Fruit fly (Drosophila melanogaster) whole organism, pupa: ENCODE results near the gene CG33310.

ENCODE experiments used
- CG10348 ChIP-seq: fragments of 200-800 bp; sonication (Bioruptor generic); IDR thresholded peaks from 2 replicates; pipeline ENCODE4 v1.3.6; 2022; ENCODE audit warnings: missing biosample characterization, missing genetic modification characterization
- CG12605 ChIP-seq: fragments of 200-800 bp; sonication (Bioruptor generic); IDR thresholded peaks from 2 replicates; pipeline ENCODE4 v1.3.6; 2022; ENCODE audit warnings: missing biosample characterization, missing genetic modification characterization
- CG13204 ChIP-seq: fragments of 200-800 bp; sonication (Bioruptor generic); optimal IDR thresholded peaks from 2 replicates; lab custom pipeline; 2018; ENCODE audit warnings: missing biosample characterization, mild to moderate bottlenecking, missing genetic modification characterization, moderate library complexity
- CG14655 ChIP-seq: fragments of 200-800 bp; sonication (Bioruptor generic); optimal IDR thresholded peaks from 3 replicates; lab custom pipeline; 2017; ENCODE audit warnings: mild to moderate bottlenecking, missing biosample characterization, missing genetic modification reagents, missing genetic modification characterization
- CG15710 ChIP-seq: fragments of 200-800 bp; sonication (Bioruptor generic); optimal IDR thresholded peaks from 2 replicates; lab custom pipeline; 2018; ENCODE audit warnings: missing biosample characterization, mild to moderate bottlenecking, missing genetic modification characterization, moderate library complexity
- CG17806 ChIP-seq: fragments of 200-800 bp; sonication (Bioruptor generic); optimal IDR thresholded peaks from 2 replicates; lab custom pipeline; 2018; ENCODE audit warnings: missing biosample characterization, mild to moderate bottlenecking, missing genetic modification characterization, moderate library complexity
- CG32121 ChIP-seq: fragments of 200-800 bp; sonication (Bioruptor generic); IDR thresholded peaks from 2 replicates; pipeline ENCODE4 v1.3.6; 2022; ENCODE audit warnings: missing biosample characterization, missing genetic modification characterization
- CG34367 ChIP-seq: fragments of 200-800 bp; sonication (Bioruptor generic); optimal IDR thresholded peaks from 2 replicates; lab custom pipeline; 2018; ENCODE audit warnings: missing biosample characterization, mild to moderate bottlenecking, missing genetic modification characterization
- CG4496 ChIP-seq: fragments of 200-800 bp; sonication (Bioruptor generic); IDR thresholded peaks from 3 replicates; pipeline ENCODE4 v1.3.6; 2022; ENCODE audit warnings: missing biosample characterization, missing genetic modification characterization
- CG8159 ChIP-seq: fragments of 200-800 bp; sonication (Bioruptor generic); optimal IDR thresholded peaks from 3 replicates; lab custom pipeline; 2018; ENCODE audit warnings: missing biosample characterization, mild to moderate bottlenecking, missing genetic modification characterization, moderate library complexity
- CG8301 ChIP-seq: fragments of 200-800 bp; sonication (Bioruptor generic); optimal IDR thresholded peaks from 2 replicates; lab custom pipeline; 2018; ENCODE audit warnings: missing biosample characterization, mild to moderate bottlenecking, missing genetic modification characterization
- CG9948 ChIP-seq: fragments of 200-800 bp; sonication (Bioruptor generic); optimal IDR thresholded peaks from 2 replicates; lab custom pipeline; 2018; ENCODE audit warnings: missing biosample characterization, mild to moderate bottlenecking, missing genetic modification characterization, moderate library complexity
- D1 ChIP-seq: fragments of 200-800 bp; sonication (Bioruptor generic); optimal IDR thresholded peaks from 2 replicates; lab custom pipeline; 2018; ENCODE audit warnings: missing biosample characterization, mild to moderate bottlenecking, missing genetic modification characterization, moderate library complexity
- EcR ChIP-seq: fragments of 200-800 bp; sonication (Bioruptor generic); optimal IDR thresholded peaks from 3 replicates; lab custom pipeline; 2019; ENCODE audit warnings: missing biosample characterization, missing genetic modification characterization, mild to moderate bottlenecking, moderate library complexity, missing genetic modification reagents
- Ets98B ChIP-seq: fragments of 200-800 bp; sonication (Bioruptor generic); IDR thresholded peaks from 2 replicates; pipeline ENCODE4 v1.3.6; 2022; ENCODE audit warnings: missing biosample characterization, missing genetic modification characterization
- Pif1A ChIP-seq: fragments of 200-800 bp; sonication (Bioruptor generic); optimal IDR thresholded peaks from 3 replicates; lab custom pipeline; 2016; ENCODE audit warnings: missing biosample characterization, missing genetic modification characterization
- Pif1B ChIP-seq: fragments of 200-800 bp; sonication (Bioruptor generic); optimal IDR thresholded peaks from 3 replicates; lab custom pipeline; 2016; ENCODE audit warnings: missing biosample characterization, missing genetic modification characterization
- Snoo ChIP-seq: fragments of 200-800 bp; sonication (Bioruptor generic); optimal IDR thresholded peaks from 3 replicates; lab custom pipeline; 2017; ENCODE audit warnings: missing biosample characterization, mild to moderate bottlenecking, missing genetic modification characterization, inconsistent platforms
- fd96Ca ChIP-seq: fragments of 200-800 bp; sonication (Bioruptor generic); IDR thresholded peaks from 3 replicates; pipeline ENCODE4 v1.3.6; 2022; ENCODE audit warnings: missing biosample characterization, missing genetic modification characterization
- gl ChIP-seq: fragments of 200-800 bp; sonication (Bioruptor generic); optimal IDR thresholded peaks from 2 replicates; lab custom pipeline; 2018; ENCODE audit warnings: missing biosample characterization, mild to moderate bottlenecking, missing genetic modification characterization
- rn ChIP-seq: fragments of 200-800 bp; sonication (Bioruptor generic); IDR thresholded peaks from 2 replicates; pipeline ENCODE4 v1.3.6; 2022; ENCODE audit warnings: missing biosample characterization, missing genetic modification characterization

Gene CG33310

DNA sequence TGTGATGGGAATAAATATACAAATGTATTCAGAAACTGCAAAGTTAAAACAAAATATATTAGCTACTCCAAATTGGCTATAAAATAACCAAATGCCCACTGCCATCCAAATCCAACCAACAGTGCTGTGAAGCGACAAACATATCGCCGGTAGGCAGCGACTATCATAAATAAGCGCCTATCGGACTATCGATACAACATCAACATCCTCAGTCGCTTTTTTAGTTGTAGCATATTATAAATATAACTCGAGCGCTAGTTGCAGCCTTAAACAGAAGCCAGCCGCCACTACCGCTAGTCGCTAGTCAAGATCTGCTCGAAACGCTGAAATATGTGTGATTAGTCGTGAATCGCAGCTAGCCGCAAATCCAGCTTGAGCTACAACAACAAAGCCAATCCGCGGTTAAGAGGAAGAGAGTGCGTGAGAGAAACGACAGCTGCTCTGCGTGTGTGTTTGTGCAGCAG, 12.7 kb downstream of the CG33310 start:
- TF ChIP-seq CG32121 (GFP tag; lab: Robert Waterston, UW) (no peak), CG4496 (GFP tag; lab: Robert Waterston, UW) (peak; percentile 42; the same call in 1 of the 3 replicates)

DNA sequence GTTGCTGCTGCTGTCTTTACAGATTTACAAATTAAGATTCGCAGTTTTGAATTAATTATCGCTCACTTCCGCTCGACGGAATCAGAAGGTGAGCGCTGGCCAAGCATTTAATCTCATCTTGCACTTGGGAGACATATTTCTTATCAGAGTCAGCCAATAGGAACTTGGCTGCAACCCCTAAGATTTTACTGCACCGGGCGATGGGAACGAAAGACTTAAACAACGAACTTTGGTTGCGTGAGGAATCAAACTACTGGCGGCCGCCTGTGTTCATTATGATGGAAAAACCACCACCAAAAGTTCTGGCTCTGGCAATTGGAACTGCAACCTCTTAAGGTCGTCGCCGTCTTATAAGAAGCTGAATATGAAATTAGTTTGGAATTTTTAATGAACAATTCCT, 17.0 kb downstream of the CG33310 start:
- no peak for TF ChIP-seq CG14655 (GFP tag; lab: Kevin White, UChicago)
- no peak for TF ChIP-seq fd96Ca (GFP tag; lab: Robert Waterston, UW)
- no peak for TF ChIP-seq CG32121 (GFP tag; lab: Robert Waterston, UW)
- TF ChIP-seq CG15710, result no peak
- TF ChIP-seq D1 (tag; lab: Kevin White, UChicago), result no peak
- TF ChIP-seq CG13204 (GFP tag; lab: Kevin White, UChicago), result no peak
- no peak for TF ChIP-seq CG12605
- no peak for TF ChIP-seq Pif1B (GFP tag; lab: Kevin White, UChicago)
- TF ChIP-seq EcR, result no peak
- TF ChIP-seq Pif1A (GFP tag; lab: Kevin White, UChicago), result no peak
- no peak for TF ChIP-seq CG4496 (GFP tag; lab: Robert Waterston, UW)
- no peak for TF ChIP-seq CG8301 (tag; lab: Kevin White, UChicago)
- no peak for TF ChIP-seq Snoo
- TF ChIP-seq CG8159, result no peak
- no peak for TF ChIP-seq CG9948
- TF ChIP-seq CG34367 (tag; lab: Kevin White, UChicago), result no peak
- TF ChIP-seq rn, result no peak
- TF ChIP-seq CG10348 (GFP tag; lab: Robert Waterston, UW), result no peak
- no peak for TF ChIP-seq Ets98B (GFP tag; lab: Robert Waterston, UW)
- TF ChIP-seq CG17806 (tag; lab: Kevin White, UChicago), result no peak
- TF ChIP-seq, all 21 proteins: peak for 0

DNA sequence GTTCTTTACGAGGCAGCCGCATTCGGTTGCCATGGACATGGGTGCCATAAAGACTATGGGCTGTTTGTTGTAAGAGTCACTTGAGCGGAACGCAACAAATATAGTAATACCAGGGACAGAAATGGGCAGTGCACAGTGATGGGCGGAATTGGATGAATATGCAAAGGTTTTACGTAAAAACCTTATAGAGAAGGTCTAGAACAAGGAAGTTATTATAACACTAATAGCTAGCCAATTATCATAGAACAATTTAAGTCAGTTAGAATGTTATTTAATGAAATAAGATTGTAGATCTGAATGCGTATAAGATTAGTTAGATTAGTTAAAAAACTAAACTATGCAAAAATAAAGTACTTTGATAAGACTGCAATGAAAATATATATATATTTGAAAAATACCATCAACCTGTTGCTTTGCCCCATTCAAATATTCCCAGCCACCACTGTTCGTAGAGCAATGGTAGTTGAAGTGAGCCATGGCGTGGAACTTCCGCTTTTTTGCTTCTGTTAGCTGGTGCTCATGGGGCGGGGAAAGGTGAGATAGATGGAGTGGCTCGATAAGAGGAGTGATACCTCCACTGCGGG, 26.2 kb downstream of the CG33310 start:
- TF ChIP-seq rn (no peak), Pif1A (GFP tag; lab: Kevin White, UChicago) (no peak), CG4496 (GFP tag; lab: Robert Waterston, UW) (0 out of 3 replicates have a peak, but pooled peaks have one; percentile 22)

DNA sequence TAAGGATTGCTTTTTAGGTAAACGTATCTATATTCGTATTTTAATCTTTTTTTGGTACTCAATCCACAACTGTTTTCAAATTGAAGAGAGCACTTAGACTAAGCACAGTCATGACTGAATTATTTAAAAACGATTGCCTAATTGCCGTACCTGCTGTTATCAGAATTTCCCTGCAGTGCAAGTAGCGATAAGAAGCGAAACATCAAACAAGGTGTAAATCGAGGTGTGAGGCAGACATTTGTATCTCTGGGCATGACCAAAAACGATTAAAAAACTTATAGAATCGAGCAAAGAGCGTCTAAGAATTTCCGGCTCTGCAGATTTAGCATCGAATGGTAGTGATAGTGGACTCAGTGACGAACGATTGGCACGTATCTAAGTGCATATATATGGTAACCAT, 28.4 kb downstream of the CG33310 start:
- TF ChIP-seq CG10348 (GFP tag; lab: Robert Waterston, UW), result no peak
- no peak for TF ChIP-seq CG9948
- no peak for TF ChIP-seq fd96Ca (GFP tag; lab: Robert Waterston, UW)
- no peak for TF ChIP-seq CG13204 (GFP tag; lab: Kevin White, UChicago)
- no peak for TF ChIP-seq Ets98B (GFP tag; lab: Robert Waterston, UW)
- TF ChIP-seq CG8301 (tag; lab: Kevin White, UChicago), result no peak
- TF ChIP-seq CG15710, result no peak
- no peak for TF ChIP-seq D1 (tag; lab: Kevin White, UChicago)
- TF ChIP-seq Pif1B (GFP tag; lab: Kevin White, UChicago), result no peak

DNA sequence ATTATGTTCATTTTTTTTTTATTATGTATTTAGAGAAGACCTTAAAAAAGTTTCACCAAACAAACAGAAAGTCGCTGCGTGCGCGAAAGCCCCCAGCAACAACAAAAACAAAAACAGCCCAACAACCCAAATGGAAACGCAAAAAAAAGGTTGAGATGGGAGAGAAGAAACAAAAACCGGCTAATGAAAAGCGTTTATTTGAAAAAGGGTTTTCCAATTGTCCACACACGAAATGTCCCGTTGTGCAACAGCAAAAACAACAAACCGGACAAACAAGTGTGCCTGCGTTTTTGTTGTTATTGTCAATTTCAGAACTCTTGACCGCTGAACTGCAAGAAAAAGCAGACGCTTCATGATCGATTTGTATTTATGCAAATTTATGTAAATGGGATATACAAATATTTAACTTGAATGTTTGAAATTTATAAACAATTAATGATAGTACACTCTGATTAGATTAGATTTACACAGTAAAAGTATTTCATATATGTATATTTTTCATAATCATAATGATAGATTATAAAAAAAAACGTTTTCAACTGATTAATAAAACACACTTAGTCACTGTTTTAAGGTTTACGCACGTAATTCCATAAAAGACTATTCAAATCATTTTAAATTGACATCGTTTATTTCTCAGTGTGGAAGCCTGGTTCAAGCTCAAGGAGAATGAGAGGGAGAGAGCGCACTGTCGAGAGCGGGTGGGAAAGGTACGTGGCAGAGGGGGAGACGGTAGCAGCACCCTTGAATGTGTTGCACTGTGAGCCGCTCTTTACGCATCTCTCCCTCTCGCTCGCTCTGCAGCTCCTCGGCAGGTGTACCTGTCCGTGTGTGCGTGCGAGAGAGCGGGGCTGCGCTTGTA, 29.9 kb downstream of the CG33310 start:
- peak; percentile 84 for TF ChIP-seq CG17806 (tag; lab: Kevin White, UChicago)
- peak; percentile 17; the same call in 1 of the 2 replicates for TF ChIP-seq CG10348 (GFP tag; lab: Robert Waterston, UW)
- peak; percentile 60 for TF ChIP-seq CG34367 (tag; lab: Kevin White, UChicago)
- TF ChIP-seq CG13204 (GFP tag; lab: Kevin White, UChicago), result peak; percentile 88
- TF ChIP-seq CG8159, result peak; percentile 93
- peak; percentile 72 for TF ChIP-seq Ets98B (GFP tag; lab: Robert Waterston, UW)
- peak; percentile 83; the same call in 1 of the 2 replicates for TF ChIP-seq CG32121 (GFP tag; lab: Robert Waterston, UW)
- TF ChIP-seq Pif1A (GFP tag; lab: Kevin White, UChicago), result peak; percentile 72
- peak; percentile 82 for TF ChIP-seq CG15710
- peak; percentile 88 for TF ChIP-seq CG4496 (GFP tag; lab: Robert Waterston, UW)
- peak; percentile 89 for TF ChIP-seq Pif1B (GFP tag; lab: Kevin White, UChicago)
- TF ChIP-seq CG14655 (GFP tag; lab: Kevin White, UChicago), result peak; percentile 92
- TF ChIP-seq CG8301 (tag; lab: Kevin White, UChicago), result peak; percentile 89
- peak; percentile 54; the same call in 1 of the 2 replicates for TF ChIP-seq rn
- TF ChIP-seq D1 (tag; lab: Kevin White, UChicago), result peak; percentile 80
- TF ChIP-seq fd96Ca (GFP tag; lab: Robert Waterston, UW), result no peak
- peak; percentile 87 for TF ChIP-seq CG9948
- TF ChIP-seq Snoo, result peak; percentile 87
- peak; percentile 82 for TF ChIP-seq CG12605
- TF ChIP-seq EcR, result no peak
- peak; percentile 68 for TF ChIP-seq gl
